Fruit fly (Drosophila melanogaster) whole organism, embryonic: ENCODE results near the gene Ndae1.

Source experiments
- Ada2b ChIP-seq: fragments of 200-800 bp; sonication (Bioruptor generic); IDR thresholded peaks from 2 replicates; pipeline ENCODE4 v1.3.6; 2022; ENCODE audit warnings: missing biosample characterization, missing genetic modification characterization
- Atf3 ChIP-seq: fragments of 200-800 bp; sonication (Bioruptor generic); optimal IDR thresholded peaks from 3 replicates; lab custom pipeline; 2016; ENCODE audit warnings: missing biosample characterization, missing genetic modification characterization
- CG10267 ChIP-seq: fragments of 200-800 bp; sonication (Bioruptor generic); optimal IDR thresholded peaks from 2 replicates; lab custom pipeline; 2018; ENCODE audit warnings: missing biosample characterization, mild to moderate bottlenecking, missing genetic modification characterization, moderate library complexity
- CG10366 ChIP-seq: fragments of 200-800 bp; sonication (Bioruptor generic); IDR thresholded peaks from 2 replicates; pipeline ENCODE4 v1.3.6; 2022; ENCODE audit warnings: missing biosample characterization, missing genetic modification characterization
- CG10959 ChIP-seq: fragments of 200-800 bp; sonication (Bioruptor generic); IDR thresholded peaks from 2 replicates; pipeline ENCODE4 v1.3.6; 2022; ENCODE audit warnings: missing biosample characterization, missing genetic modification characterization
- CG11247 ChIP-seq: fragments of 200-800 bp; sonication (Bioruptor generic); IDR thresholded peaks from 2 replicates; pipeline ENCODE4 v1.3.6; 2022; ENCODE audit warnings: missing biosample characterization, missing genetic modification characterization
- CG12104 ChIP-seq: fragments of 200-800 bp; sonication (Bioruptor generic); optimal IDR thresholded peaks from 3 replicates; lab custom pipeline; 2016; ENCODE audit warnings: missing biosample characterization, missing genetic modification characterization
- CG13123 ChIP-seq: fragments of 200-800 bp; sonication (Bioruptor generic); optimal IDR thresholded peaks from 2 replicates; lab custom pipeline; 2016; ENCODE audit warnings: missing biosample characterization, missing genetic modification characterization
- CG14667 ChIP-seq: fragments of 200-800 bp; sonication (Bioruptor generic); IDR thresholded peaks from 2 replicates; pipeline ENCODE4 v1.3.6; 2022; ENCODE audit warnings: missing biosample characterization, missing genetic modification characterization
- CG15479 ChIP-seq: fragments of 200-800 bp; sonication (Bioruptor generic); optimal IDR thresholded peaks from 3 replicates; lab custom pipeline; 2019; ENCODE audit warnings: missing biosample characterization, mild to moderate bottlenecking, missing genetic modification characterization, moderate library complexity
- CG1602 ChIP-seq: fragments of 200-800 bp; sonication (Bioruptor generic); optimal IDR thresholded peaks from 3 replicates; lab custom pipeline; 2016; ENCODE audit warnings: missing biosample characterization, missing genetic modification characterization
- CG17385 ChIP-seq: fragments of 200-800 bp; sonication (Bioruptor generic); optimal IDR thresholded peaks from 3 replicates; lab custom pipeline; 2018; ENCODE audit warnings: missing biosample characterization, mild to moderate bottlenecking, missing genetic modification characterization
- CG31224 ChIP-seq: fragments of 200-800 bp; sonication (Bioruptor generic); IDR thresholded peaks from 2 replicates; pipeline ENCODE4 v1.3.6; 2022; ENCODE audit warnings: missing biosample characterization, missing genetic modification characterization
- CG4424 ChIP-seq: fragments of 200-800 bp; sonication (Bioruptor generic); optimal IDR thresholded peaks from 3 replicates; lab custom pipeline; 2016; ENCODE audit warnings: missing biosample characterization, missing genetic modification characterization
- CG6175 ChIP-seq: fragments of 200-800 bp; sonication (Bioruptor generic); IDR thresholded peaks from 3 replicates; pipeline ENCODE4 v1.3.6; 2022; ENCODE audit warnings: missing biosample characterization, missing genetic modification characterization
- CG6813 ChIP-seq: fragments of 200-800 bp; sonication (Bioruptor generic); optimal IDR thresholded peaks from 2 replicates; lab custom pipeline; 2017; ENCODE audit warnings: missing biosample characterization, missing genetic modification characterization, mild to moderate bottlenecking, moderate library complexity, missing genetic modification reagents
- CG8290 ChIP-seq, 3 experiments: fragments of 200-800 bp; sonication (Bioruptor generic); optimal IDR thresholded peaks; 2 replicates each; lab custom pipeline; 2016 to 2019; ENCODE audit warnings: missing biosample characterization in 3 of 3, missing genetic modification characterization in 3 of 3, mild to moderate bottlenecking in 2 of 3, moderate library complexity in 1 of 3
- CG8478 ChIP-seq: fragments of >200 bp; optimal IDR thresholded peaks from 2 replicates; lab custom pipeline; 2018
- CG9437 ChIP-seq: fragments of 200-800 bp; sonication (Bioruptor generic); optimal IDR thresholded peaks from 2 replicates; lab custom pipeline; 2018; ENCODE audit warnings: missing biosample characterization, mild to moderate bottlenecking, missing genetic modification characterization
- CG9797 ChIP-seq: fragments of 200-800 bp; sonication (Bioruptor generic); optimal IDR thresholded peaks from 3 replicates; lab custom pipeline; 2018; ENCODE audit warnings: missing biosample characterization, mild to moderate bottlenecking, missing genetic modification characterization
- Dad ChIP-seq: fragments of 200-800 bp; sonication (Bioruptor generic); optimal IDR thresholded peaks from 3 replicates; lab custom pipeline; 2016; ENCODE audit warnings: missing biosample characterization, missing genetic modification characterization
- Dek ChIP-seq: fragments of 200-800 bp; sonication (Bioruptor generic); optimal IDR thresholded peaks from 3 replicates; lab custom pipeline; 2019; ENCODE audit warnings: missing biosample characterization, mild to moderate bottlenecking, missing genetic modification characterization, moderate library complexity
- H2.0 ChIP-seq: fragments of 200-800 bp; sonication (Bioruptor generic); IDR thresholded peaks from 2 replicates; pipeline ENCODE4 v1.3.6; 2022; ENCODE audit warnings: missing biosample characterization, missing genetic modification characterization
- HmgZ ChIP-seq: fragments of 200-800 bp; sonication (Bioruptor generic); optimal IDR thresholded peaks from 2 replicates; lab custom pipeline; 2018; ENCODE audit warnings: missing biosample characterization, mild to moderate bottlenecking, missing genetic modification characterization
- Hmr ChIP-seq: fragments of 200-800 bp; sonication (Bioruptor generic); optimal IDR thresholded peaks from 3 replicates; lab custom pipeline; 2017; ENCODE audit warnings: mild to moderate bottlenecking, missing biosample characterization, missing genetic modification reagents, missing genetic modification characterization
- Hr39 ChIP-seq: fragments of >200 bp; optimal IDR thresholded peaks from 2 replicates; lab custom pipeline; 2017
- Hsf ChIP-seq: fragments of 200-800 bp; sonication (Bioruptor generic); optimal IDR thresholded peaks from 3 replicates; lab custom pipeline; 2016; ENCODE audit warnings: missing biosample characterization, missing genetic modification characterization
- Lim3 ChIP-seq: fragments of 200-800 bp; sonication (Bioruptor generic); IDR thresholded peaks from 2 replicates; pipeline ENCODE4 v1.3.6; 2022; ENCODE audit warnings: missing biosample characterization, missing genetic modification characterization
- Max ChIP-seq: fragments of 200-800 bp; sonication (Bioruptor generic); optimal IDR thresholded peaks from 2 replicates; lab custom pipeline; 2016; ENCODE audit warnings: missing biosample characterization, mild to moderate bottlenecking, missing genetic modification characterization
- Oli ChIP-seq: fragments of 200-800 bp; sonication (Bioruptor generic); optimal IDR thresholded peaks from 2 replicates; lab custom pipeline; 2018; ENCODE audit warnings: missing biosample characterization, mild to moderate bottlenecking, missing genetic modification characterization, moderate library complexity
- Ptx1 ChIP-seq: fragments of 200-800 bp; sonication (Bioruptor generic); IDR thresholded peaks from 2 replicates; pipeline ENCODE4 v1.3.6; 2022; ENCODE audit warnings: missing biosample characterization, missing genetic modification characterization
- Six4 ChIP-seq: fragments of 200-800 bp; sonication (Bioruptor generic); optimal IDR thresholded peaks from 2 replicates; lab custom pipeline; 2016; ENCODE audit warnings: missing biosample characterization, missing genetic modification characterization
- Sry-δ ChIP-seq: fragments of 200-800 bp; sonication (Bioruptor generic); optimal IDR thresholded peaks from 2 replicates; lab custom pipeline; 2016; ENCODE audit warnings: missing biosample characterization, missing genetic modification characterization
- Vsx1 ChIP-seq: fragments of 200-800 bp; sonication (Bioruptor generic); optimal IDR thresholded peaks from 2 replicates; lab custom pipeline; 2017; ENCODE audit warnings: missing biosample characterization, mild to moderate bottlenecking, missing genetic modification characterization, missing genetic modification reagents
- ab ChIP-seq: fragments of 200-800 bp; sonication (Bioruptor generic); optimal IDR thresholded peaks from 2 replicates; lab custom pipeline; 2016; ENCODE audit warnings: missing biosample characterization, missing genetic modification characterization
- ash1 ChIP-seq: fragments of 200-800 bp; sonication (Bioruptor generic); optimal IDR thresholded peaks from 2 replicates; lab custom pipeline; 2018; ENCODE audit warnings: missing biosample characterization, mild to moderate bottlenecking, missing genetic modification characterization
- bcd ChIP-seq: fragments of 200-800 bp; sonication (Bioruptor generic); optimal IDR thresholded peaks from 2 replicates; lab custom pipeline; 2017; ENCODE audit warnings: missing biosample characterization, mild to moderate bottlenecking, missing genetic modification characterization
- btn ChIP-seq: fragments of 200-800 bp; sonication (Bioruptor generic); optimal IDR thresholded peaks from 2 replicates; lab custom pipeline; 2016; ENCODE audit warnings: missing biosample characterization, missing genetic modification characterization
- chm ChIP-seq: fragments of 200-800 bp; sonication (Bioruptor generic); IDR thresholded peaks from 2 replicates; pipeline ENCODE4 v1.3.6; 2022; ENCODE audit warnings: missing biosample characterization, missing genetic modification characterization
- chn ChIP-seq: fragments of 200-800 bp; sonication (Bioruptor generic); optimal IDR thresholded peaks from 2 replicates; lab custom pipeline; 2016; ENCODE audit warnings: missing biosample characterization, missing genetic modification characterization
- danr ChIP-seq: fragments of 200-800 bp; sonication (Bioruptor generic); IDR thresholded peaks from 2 replicates; pipeline ENCODE4 v1.3.6; 2022; ENCODE audit warnings: missing biosample characterization, missing genetic modification characterization
- dati ChIP-seq: fragments of 200-800 bp; sonication (Bioruptor generic); IDR thresholded peaks from 2 replicates; pipeline ENCODE4 v1.3.6; 2022; ENCODE audit warnings: missing biosample characterization, missing genetic modification characterization
- dmrt99B ChIP-seq: fragments of 200-800 bp; sonication (Bioruptor generic); optimal IDR thresholded peaks from 2 replicates; lab custom pipeline; 2018; ENCODE audit warnings: missing biosample characterization, mild to moderate bottlenecking, missing genetic modification characterization, moderate library complexity
- hkb ChIP-seq, 2 experiments: fragments of 200-800 bp in 1 of 2; fragments of >200 bp in 1 of 2; sonication (Bioruptor generic) in 1 of 2; IDR thresholded peaks in 1 of 2; optimal IDR thresholded peaks in 1 of 2; 2 replicates each; pipeline versions ENCODE4 v1.3.6 to Lab custom; 2017 to 2022; ENCODE audit warnings: missing biosample characterization in 1 of 2, missing genetic modification characterization in 1 of 2
- lilli ChIP-seq: fragments of 200-800 bp; sonication (Bioruptor generic); optimal IDR thresholded peaks from 3 replicates; lab custom pipeline; 2016; ENCODE audit warnings: missing biosample characterization, missing genetic modification characterization
- lmd ChIP-seq: fragments of 200-800 bp; sonication (Bioruptor generic); IDR thresholded peaks from 2 replicates; pipeline ENCODE4 v1.3.6; 2022; ENCODE audit warnings: missing biosample characterization, missing genetic modification characterization
- luna ChIP-seq: fragments of 200-800 bp; sonication (Bioruptor generic); optimal IDR thresholded peaks from 2 replicates; lab custom pipeline; 2016; ENCODE audit warnings: missing biosample characterization, missing genetic modification characterization
- pum ChIP-seq: fragments of 200-800 bp; sonication (Bioruptor generic); optimal IDR thresholded peaks from 2 replicates; lab custom pipeline; 2016; ENCODE audit warnings: missing biosample characterization, missing genetic modification characterization
- scrt ChIP-seq: fragments of 200-800 bp; sonication (Bioruptor generic); optimal IDR thresholded peaks from 2 replicates; lab custom pipeline; 2018; ENCODE audit warnings: missing biosample characterization, mild to moderate bottlenecking, missing genetic modification characterization, moderate library complexity
- unc-4 ChIP-seq: fragments of 200-800 bp; sonication (Bioruptor generic); IDR thresholded peaks from 2 replicates; pipeline ENCODE4 v1.3.6; 2022; ENCODE audit warnings: missing biosample characterization, missing genetic modification characterization; ENCODE audit not compliant: partially characterized antibody
- vfl ChIP-seq: fragments of 200-800 bp; sonication (Bioruptor generic); optimal IDR thresholded peaks from 2 replicates; lab custom pipeline; 2016; ENCODE audit warnings: missing biosample characterization, missing genetic modification characterization
- zf30C ChIP-seq: fragments of 200-800 bp; sonication (Bioruptor generic); optimal IDR thresholded peaks from 3 replicates; lab custom pipeline; 2018; ENCODE audit warnings: missing biosample characterization, mild to moderate bottlenecking, missing genetic modification characterization

The Ndae1 gene

DNA sequence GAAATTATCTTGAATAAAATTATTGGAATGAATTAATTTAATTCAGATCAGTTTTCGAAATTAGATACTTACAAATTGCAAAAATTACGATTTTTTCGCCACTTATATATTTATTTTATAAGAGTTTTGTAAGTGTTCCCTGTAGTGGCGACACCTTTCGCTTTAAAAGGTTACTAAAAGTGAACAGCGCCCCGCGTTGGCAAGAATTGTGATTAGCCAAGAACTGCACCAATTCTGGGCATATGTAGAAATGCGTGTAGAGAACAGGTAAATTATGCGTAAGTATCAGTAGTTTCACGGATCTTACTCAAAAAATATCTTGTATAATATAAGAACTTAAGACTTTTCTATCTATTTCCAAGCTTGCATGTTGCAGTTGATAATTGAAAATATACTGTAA is 32.3 kb upstream of the Ndae1 start (continued):
- TF ChIP-seq Hsf (peak; percentile 77), Six4 (GFP tag; lab: Kevin White, UChicago) (peak; percentile 16), Dek (peak; percentile 52), lilli (peak; percentile 52), dati (no peak), danr (GFP tag; lab: Robert Waterston, UW) (0 out of 2 replicates have a peak, but pooled peaks have one; percentile 22), Hr39 (no peak), CG17385 (GFP tag; lab: Kevin White, UChicago) (no peak), hkb (optimal IDR thresholded peaks at IDR 0.05; lab: Kevin White, UChicago) (no peak), hkb (GFP tag; IDR thresholded peaks at IDR 0.05; lab: Robert Waterston, UW) (no peak), Ptx1 (GFP tag; lab: Robert Waterston, UW) (peak; percentile 69), CG8478 (lab: Kevin White, UChicago) (no peak), HmgZ (tag; lab: Kevin White, UChicago) (peak; percentile 63), btn (GFP tag; lab: Kevin White, UChicago) (no peak), CG4424 (GFP tag; lab: Kevin White, UChicago) (peak; percentile 69), CG1602 (peak; percentile 77), Atf3 (peak; percentile 59), zf30C (GFP tag; lab: Kevin White, UChicago) (no peak), chn (GFP tag; lab: Kevin White, UChicago) (peak; percentile 17), scrt (GFP tag; lab: Kevin White, UChicago) (no peak), CG10959 (GFP tag; lab: Robert Waterston, UW) (no peak), bcd (peak; percentile 62), CG15479 (no peak), CG6813 (GFP tag; lab: Kevin White, UChicago) (no peak), CG10267 (tag; lab: Kevin White, UChicago) (peak; percentile 60), CG9437 (GFP tag; lab: Kevin White, UChicago) (no peak), Ada2b (GFP tag; lab: Robert Waterston, UW) (no peak), CG14667 (peak; percentile 45; the same call in 1 of the 2 replicates), dmrt99B (tag; lab: Kevin White, UChicago) (peak; percentile 27), ash1 (peak; percentile 8), pum (peak; percentile 47), chm (GFP tag; lab: Robert Waterston, UW) (no peak), Oli (tag; lab: Kevin White, UChicago) (peak; percentile 11), ab (GFP tag; lab: Kevin White, UChicago) (no peak), CG11247 (GFP tag; lab: Robert Waterston, UW) (peak; percentile 62), Dad (peak; percentile 56), CG6175 (GFP tag; lab: Robert Waterston, UW) (peak; percentile 43; the same call in 1 of the 3 replicates), Sry-δ (GFP tag; lab: Kevin White, UChicago) (peak; percentile 20), CG13123 (GFP tag; lab: Kevin White, UChicago) (peak; percentile 17), Hmr (GFP tag; lab: Kevin White, UChicago) (peak; percentile 52), vfl (GFP tag; lab: Kevin White, UChicago) (no peak), H2.0 (GFP tag; lab: Robert Waterston, UW) (peak; percentile 46; the same call in 1 of the 2 replicates), lmd (GFP tag; lab: Robert Waterston, UW) (peak; percentile 73), Max (GFP tag; lab: Kevin White, UChicago) (peak; percentile 54), Vsx1 (GFP tag; lab: Kevin White, UChicago) (no peak), CG10366 (peak; percentile 63), unc-4 (GFP tag; lab: Robert Waterston, UW) (no peak), CG31224 (GFP tag; lab: Robert Waterston, UW) (peak; percentile 36), CG8290 (GFP tag; optimal IDR thresholded peaks at IDR 0.05; lab: Kevin White, UChicago) (peak; percentile 47), CG8290 (tag; optimal IDR thresholded peaks at IDR 0.05; lab: Kevin White, UChicago) (peak in 1 of 2 experiments; percentile 85), luna (no peak), Lim3 (no peak), CG12104 (GFP tag; lab: Kevin White, UChicago) (peak; percentile 33), CG9797 (no peak)
